Worm (Caenorhabditis elegans): ENCODE data around the gene cut-6.
A peak's percentile ranks its signal among the peaks of the same experiment; 100 is the strongest.

cut-6 gene

DNA sequence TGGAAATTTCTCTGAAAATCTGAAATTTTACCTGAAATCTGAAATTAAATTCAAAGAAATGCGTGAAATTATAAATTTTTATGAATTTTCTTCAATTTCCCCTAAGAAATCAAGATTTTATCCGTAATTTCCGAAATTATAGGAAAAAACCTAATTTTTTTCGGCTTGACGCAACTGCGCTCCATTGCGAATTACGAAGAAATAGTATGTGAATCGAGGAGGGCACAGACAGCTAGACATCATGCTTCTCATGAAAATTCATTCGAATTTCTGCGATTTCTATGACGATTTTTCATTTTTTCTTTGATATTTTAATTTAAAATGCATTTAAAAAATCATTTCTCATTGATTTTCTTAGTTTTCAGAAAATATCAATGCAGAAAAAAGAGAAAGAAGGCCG, 29.3 kb upstream of the cut-6 start (continued):
- no peak for TF ChIP-seq attf-4 (tag; optimal IDR thresholded peaks at IDR 0.05)
- TF ChIP-seq snpc-4 (tag; optimal IDR thresholded peaks at IDR 0.05) = no peak
- no peak for TF ChIP-seq F44E2.7 (GFP tag; IDR thresholded peaks at IDR 0.05)
- no peak for TF ChIP-seq ZK337.2 (GFP tag; IDR thresholded peaks at IDR 0.05)
- no peak for TF ChIP-seq tag-97 (GFP tag; IDR thresholded peaks at IDR 0.05)
- TF ChIP-seq dve-1 (tag; optimal IDR thresholded peaks at IDR 0.05; ENCODE audit: insufficient read depth) = peak; percentile 53
- TF ChIP-seq pqm-1 (tag; optimal IDR thresholded peaks at IDR 0.05) = no peak
- peak; percentile 38 for TF ChIP-seq nhr-77 (tag; optimal IDR thresholded peaks at IDR 0.05)
- no peak for TF ChIP-seq duxl-1 (tag; optimal IDR thresholded peaks at IDR 0.05; ENCODE audit: poor library complexity)
- no peak for TF ChIP-seq lir-3 (tag; optimal IDR thresholded peaks at IDR 0.05)
- no peak for TF ChIP-seq skn-1 (tag; optimal IDR thresholded peaks at IDR 0.05)
- TF ChIP-seq ZK546.5 (tag; optimal IDR thresholded peaks at IDR 0.05) = no peak
- TF ChIP-seq fkh-10 (GFP tag; optimal IDR thresholded peaks at IDR 0.05) = no peak
- TF ChIP-seq madf-5 (GFP tag; IDR thresholded peaks at IDR 0.05) = no peak
- TF ChIP-seq Y105C5A.15 (GFP tag; IDR thresholded peaks at IDR 0.05) = no peak
- no peak for TF ChIP-seq nhr-25 (tag; optimal IDR thresholded peaks at IDR 0.05; ENCODE audit: borderline replicate concordance, insufficient read depth)
- TF ChIP-seq egl-43 (GFP tag; IDR thresholded peaks at IDR 0.05) = no peak
- no peak for TF ChIP-seq arid-1 (GFP tag; conservative IDR thresholded peaks at IDR 0.05)
- peak in 1 of 2 experiments; percentile 82 for TF ChIP-seq lsy-2 (tag; optimal IDR thresholded peaks at IDR 0.05)
- TF ChIP-seq ceh-62 (tag; optimal IDR thresholded peaks at IDR 0.05) = no peak
- TF ChIP-seq hlh-30 (tag; optimal IDR thresholded peaks at IDR 0.05; ENCODE audit: insufficient read depth) = peak; percentile 51
- no peak for TF ChIP-seq T20F7.1 (GFP tag; optimal IDR thresholded peaks at IDR 0.05)
- no peak for TF ChIP-seq ceh-44 (GFP tag; IDR thresholded peaks at IDR 0.05)
- no peak for TF ChIP-seq nhr-111 (GFP tag; optimal IDR thresholded peaks at IDR 0.05)
- no peak for TF ChIP-seq mes-2 (tag; optimal IDR thresholded peaks at IDR 0.05; ENCODE audit: poor library complexity, severe bottlenecking)
- TF ChIP-seq F10B5.3 (tag; optimal IDR thresholded peaks at IDR 0.05) = no peak
- no peak for TF ChIP-seq ceh-28 (tag; optimal IDR thresholded peaks at IDR 0.05)
- no peak for TF ChIP-seq gei-8 (GFP tag; optimal IDR thresholded peaks at IDR 0.05)
- peak in 1 of 2 experiments; percentile 24 for TF ChIP-seq unc-62 (GFP tag; optimal IDR thresholded peaks at IDR 0.05 in 1 of 2)
- TF ChIP-seq unc-62 (tag; optimal IDR thresholded peaks at IDR 0.05) = no peak
- no peak for TF ChIP-seq nhr-102 (tag; optimal IDR thresholded peaks at IDR 0.05)
- no peak for TF ChIP-seq nhr-42 (GFP tag; IDR thresholded peaks at IDR 0.05)
- peak; percentile 24 for TF ChIP-seq nhr-11 (tag; optimal IDR thresholded peaks at IDR 0.05)
- no peak for TF ChIP-seq daf-19 (GFP tag; conservative IDR thresholded peaks at IDR 0.05)
- TF ChIP-seq Y75B8A.6 (GFP tag; IDR thresholded peaks at IDR 0.05) = no peak
- TF ChIP-seq nhr-41 (GFP tag; IDR thresholded peaks at IDR 0.05) = no peak
- TF ChIP-seq mxl-2 (GFP tag; conservative IDR thresholded peaks at IDR 0.05) = no peak
- TF ChIP-seq hif-1 (tag; optimal IDR thresholded peaks at IDR 0.05) = no peak
- no peak for TF ChIP-seq F26F4.8 (GFP tag; conservative IDR thresholded peaks at IDR 0.05)
- peak; percentile 8 for TF ChIP-seq rbr-2 (tag; optimal IDR thresholded peaks at IDR 0.05)
- no peak for TF ChIP-seq unc-39 (tag; optimal IDR thresholded peaks at IDR 0.05)
- no peak for TF ChIP-seq F37D6.2 (tag; optimal IDR thresholded peaks at IDR 0.05)
- no peak for TF ChIP-seq D1046.2 (GFP tag; IDR thresholded peaks at IDR 0.05)
- TF ChIP-seq dmd-6 (GFP tag; IDR thresholded peaks at IDR 0.05) = no peak
- no peak for TF ChIP-seq ama-1 (optimal IDR thresholded peaks at IDR 0.05)
- TF ChIP-seq mep-1 (tag; optimal IDR thresholded peaks at IDR 0.05) = peak; percentile 55

Data from whole organism, L4 larva.